Fruit fly (Drosophila melanogaster) whole organism, embryonic: Measurements from ENCODE around the gene Arv1.
A peak's percentile ranks its signal among the peaks of the same experiment; 100 is the strongest.

Experiments used
- CG10543 ChIP-seq: fragments of 200-800 bp; sonication (Bioruptor generic); optimal IDR thresholded peaks from 3 replicates; lab custom pipeline; 2017; ENCODE audit warnings: missing biosample characterization, mild to moderate bottlenecking, missing genetic modification characterization, moderate library complexity
- CG10979 ChIP-seq: fragments of 200-800 bp; sonication (Bioruptor generic); optimal IDR thresholded peaks from 2 replicates; lab custom pipeline; 2018; ENCODE audit warnings: missing biosample characterization, mild to moderate bottlenecking, missing genetic modification characterization, moderate library complexity
- CG12744 ChIP-seq: fragments of 200-800 bp; sonication (Bioruptor generic); optimal IDR thresholded peaks from 2 replicates; lab custom pipeline; 2016; ENCODE audit warnings: missing biosample characterization, missing genetic modification characterization
- CG12942 ChIP-seq: fragments of 200-800 bp; sonication (Bioruptor generic); optimal IDR thresholded peaks from 3 replicates; lab custom pipeline; 2016; ENCODE audit warnings: missing biosample characterization, missing genetic modification characterization
- CG17568 ChIP-seq: fragments of 200-800 bp; sonication (Bioruptor generic); optimal IDR thresholded peaks from 2 replicates; lab custom pipeline; 2018; ENCODE audit warnings: missing biosample characterization, mild to moderate bottlenecking, missing genetic modification characterization, moderate library complexity
- CG17612 ChIP-seq: fragments of 200-800 bp; sonication (Bioruptor generic); IDR thresholded peaks from 2 replicates; pipeline ENCODE4 v1.3.6; 2022; ENCODE audit warnings: missing biosample characterization, missing genetic modification characterization
- CG18262 ChIP-seq: fragments of 200-800 bp; optimal IDR thresholded peaks from 3 replicates; lab custom pipeline; 2019; ENCODE audit warnings: missing biosample characterization, mild to moderate bottlenecking, missing genetic modification characterization, moderate library complexity
- CG30020 ChIP-seq: fragments of 200-800 bp; optimal IDR thresholded peaks from 2 replicates; lab custom pipeline; 2019; ENCODE audit warnings: missing biosample characterization, mild to moderate bottlenecking, missing genetic modification characterization, moderate library complexity
- CG34224 ChIP-seq: fragments of 200-800 bp; sonication (Bioruptor generic); IDR thresholded peaks from 3 replicates; pipeline ENCODE4 v1.3.6; 2022; ENCODE audit warnings: missing biosample characterization, missing genetic modification characterization; ENCODE audit not compliant: partially characterized antibody
- CG4282 ChIP-seq: fragments of 200-800 bp; sonication (Bioruptor generic); optimal IDR thresholded peaks from 2 replicates; lab custom pipeline; 2016; ENCODE audit warnings: missing biosample characterization, missing genetic modification characterization
- CG4854 ChIP-seq: fragments of 200-800 bp; sonication (Bioruptor generic); optimal IDR thresholded peaks from 2 replicates; lab custom pipeline; 2016; ENCODE audit warnings: missing biosample characterization, missing genetic modification characterization, inconsistent platforms
- CG6654 ChIP-seq: fragments of 200-800 bp; sonication (Bioruptor generic); optimal IDR thresholded peaks from 2 replicates; lab custom pipeline; 2017; ENCODE audit warnings: missing biosample characterization, mild to moderate bottlenecking, missing genetic modification characterization
- CG6683 ChIP-seq: fragments of 200-800 bp; sonication (Bioruptor generic); optimal IDR thresholded peaks from 2 replicates; lab custom pipeline; 2017; ENCODE audit warnings: missing biosample characterization, mild to moderate bottlenecking, missing genetic modification characterization, missing genetic modification reagents
- CG6813 ChIP-seq: fragments of 200-800 bp; sonication (Bioruptor generic); optimal IDR thresholded peaks from 2 replicates; lab custom pipeline; 2017; ENCODE audit warnings: missing biosample characterization, missing genetic modification characterization, mild to moderate bottlenecking, moderate library complexity, missing genetic modification reagents
- CrebB ChIP-seq: fragments of 200-800 bp; sonication (Bioruptor generic); optimal IDR thresholded peaks from 3 replicates; lab custom pipeline; 2018; ENCODE audit warnings: missing biosample characterization, mild to moderate bottlenecking, missing genetic modification characterization
- Drgx ChIP-seq: fragments of 200-800 bp; sonication (Bioruptor generic); IDR thresholded peaks from 2 replicates; pipeline ENCODE4 v1.3.6; 2022; ENCODE audit warnings: missing biosample characterization, missing genetic modification characterization
- Gug ChIP-seq: fragments of 200-800 bp; sonication (Bioruptor generic); IDR thresholded peaks from 4 replicates; pipeline ENCODE4 v1.3.6; 2022; ENCODE audit warnings: missing biosample characterization, missing genetic modification characterization
- HLH3B ChIP-seq: fragments of 200-800 bp; sonication (Bioruptor generic); IDR thresholded peaks from 2 replicates; pipeline ENCODE4 v1.3.6; 2022; ENCODE audit warnings: missing biosample characterization, missing genetic modification characterization
- Hmx ChIP-seq: fragments of 200-800 bp; sonication (Bioruptor generic); optimal IDR thresholded peaks from 2 replicates; lab custom pipeline; 2016; ENCODE audit warnings: missing biosample characterization, missing genetic modification characterization
- Lpt ChIP-seq: fragments of >200 bp; optimal IDR thresholded peaks from 2 replicates; lab custom pipeline; 2018; ENCODE audit warnings: missing biosample characterization, missing genetic modification characterization
- MESR4 ChIP-seq: fragments of 200-800 bp; sonication (Bioruptor generic); optimal IDR thresholded peaks from 2 replicates; lab custom pipeline; 2018; ENCODE audit warnings: missing biosample characterization, mild to moderate bottlenecking, missing genetic modification characterization, moderate library complexity
- Med ChIP-seq: fragments of 200-800 bp; sonication (Bioruptor generic); peaks from one replicate; lab custom pipeline; 2016; ENCODE audit warnings: missing biosample characterization, missing genetic modification characterization, mild to moderate bottlenecking, inconsistent platforms, moderate library complexity
- Mrtf ChIP-seq: fragments of 200-800 bp; sonication (Bioruptor generic); IDR thresholded peaks from 3 replicates; pipeline ENCODE4 v1.3.6; 2022; ENCODE audit warnings: missing biosample characterization, missing genetic modification characterization
- Myb ChIP-seq: fragments of 200-800 bp; sonication (Bioruptor generic); optimal IDR thresholded peaks from 2 replicates; lab custom pipeline; 2016; ENCODE audit warnings: missing biosample characterization, missing genetic modification characterization
- NFAT ChIP-seq: fragments of 200-800 bp; sonication (Bioruptor generic); IDR thresholded peaks from 2 replicates; pipeline ENCODE4 v1.3.6; 2022; ENCODE audit warnings: missing biosample characterization, missing genetic modification characterization
- Nf-YB ChIP-seq: fragments of 200-800 bp; sonication (Bioruptor generic); optimal IDR thresholded peaks from 3 replicates; lab custom pipeline; 2019; ENCODE audit warnings: missing biosample characterization, mild to moderate bottlenecking, missing genetic modification characterization, moderate library complexity
- Oli ChIP-seq: fragments of 200-800 bp; sonication (Bioruptor generic); optimal IDR thresholded peaks from 2 replicates; lab custom pipeline; 2018; ENCODE audit warnings: missing biosample characterization, mild to moderate bottlenecking, missing genetic modification characterization, moderate library complexity
- Rx ChIP-seq: fragments of 200-800 bp; sonication (Bioruptor generic); IDR thresholded peaks from 2 replicates; pipeline ENCODE4 v1.3.6; 2022; ENCODE audit warnings: missing biosample characterization, missing genetic modification characterization
- Scr ChIP-seq: fragments of 200-800 bp; sonication (Bioruptor generic); IDR thresholded peaks from 2 replicates; pipeline ENCODE4 v1.3.6; 2022; ENCODE audit warnings: missing biosample characterization, missing genetic modification characterization; ENCODE audit not compliant: partially characterized antibody
- Side ChIP-seq: fragments of 200-800 bp; sonication (Bioruptor generic); optimal IDR thresholded peaks from 2 replicates; lab custom pipeline; 2016; ENCODE audit warnings: missing biosample characterization, missing genetic modification characterization
- Trl ChIP-seq, 3 experiments: fragments of >200 bp in 2 of 3; fragments of 200-800 bp in 1 of 3; sonication (Bioruptor generic) in 1 of 3; optimal IDR thresholded peaks; 2 replicates in 1 of 3; 3 replicates in 2 of 3; lab custom pipeline; 2016 to 2017; ENCODE audit warnings: missing biosample characterization in 1 of 3, missing genetic modification characterization in 1 of 3
- Xrp1 ChIP-seq: fragments of 200-800 bp; sonication (Bioruptor generic); IDR thresholded peaks from 2 replicates; pipeline ENCODE4 v1.3.6; 2022; ENCODE audit warnings: missing biosample characterization, missing genetic modification characterization
- al ChIP-seq: fragments of 200-800 bp; sonication (Bioruptor generic); IDR thresholded peaks from 2 replicates; pipeline ENCODE4 v1.3.6; 2022; ENCODE audit warnings: missing biosample characterization, missing genetic modification characterization
- btn ChIP-seq: fragments of 200-800 bp; sonication (Bioruptor generic); optimal IDR thresholded peaks from 2 replicates; lab custom pipeline; 2016; ENCODE audit warnings: missing biosample characterization, missing genetic modification characterization
- cg ChIP-seq: fragments of 200-800 bp; sonication (Bioruptor generic); optimal IDR thresholded peaks from 3 replicates; lab custom pipeline; 2019; ENCODE audit warnings: missing biosample characterization, mild to moderate bottlenecking, missing genetic modification characterization, moderate library complexity
- dm ChIP-seq: fragments of 200-800 bp; sonication (Bioruptor generic); optimal IDR thresholded peaks from 3 replicates; lab custom pipeline; 2016; ENCODE audit warnings: missing biosample characterization, missing genetic modification characterization
- dmrt99B ChIP-seq: fragments of 200-800 bp; sonication (Bioruptor generic); optimal IDR thresholded peaks from 2 replicates; lab custom pipeline; 2018; ENCODE audit warnings: missing biosample characterization, mild to moderate bottlenecking, missing genetic modification characterization, moderate library complexity
- fd64A ChIP-seq: fragments of 200-800 bp; sonication (Bioruptor generic); optimal IDR thresholded peaks from 3 replicates; lab custom pipeline; 2018; ENCODE audit warnings: missing biosample characterization, mild to moderate bottlenecking, missing genetic modification characterization
- ftz-f1 ChIP-seq: fragments of 200-800 bp; sonication (Bioruptor generic); optimal IDR thresholded peaks from 2 replicates; lab custom pipeline; 2016; ENCODE audit warnings: missing biosample characterization, missing genetic modification characterization
- lbe ChIP-seq: fragments of 200-800 bp; sonication (Bioruptor generic); optimal IDR thresholded peaks from 2 replicates; lab custom pipeline; 2016; ENCODE audit warnings: missing biosample characterization, mild to moderate bottlenecking, missing genetic modification characterization
- mld ChIP-seq: fragments of 200-800 bp; sonication (Bioruptor generic); IDR thresholded peaks from 3 replicates; pipeline ENCODE4 v1.3.6; 2022; ENCODE audit warnings: missing biosample characterization, missing genetic modification characterization; ENCODE audit not compliant: partially characterized antibody
- nmo ChIP-seq: fragments of 200-800 bp; sonication (Bioruptor generic); optimal IDR thresholded peaks from 2 replicates; lab custom pipeline; 2018; ENCODE audit warnings: missing biosample characterization, mild to moderate bottlenecking, missing genetic modification characterization, moderate library complexity
- pum ChIP-seq: fragments of 200-800 bp; sonication (Bioruptor generic); optimal IDR thresholded peaks from 2 replicates; lab custom pipeline; 2016; ENCODE audit warnings: missing biosample characterization, missing genetic modification characterization
- ranshi ChIP-seq: fragments of 200-800 bp; sonication (Bioruptor generic); IDR thresholded peaks from 2 replicates; pipeline ENCODE4 v1.3.6; 2022; ENCODE audit warnings: missing biosample characterization, missing genetic modification characterization
- slbo ChIP-seq: fragments of 200-800 bp; sonication (Bioruptor generic); IDR thresholded peaks from 2 replicates; pipeline ENCODE4 v1.3.6; 2022; ENCODE audit warnings: missing biosample characterization, missing genetic modification characterization
- sug ChIP-seq: fragments of 200-800 bp; optimal IDR thresholded peaks from 2 replicates; lab custom pipeline; 2019; ENCODE audit warnings: missing biosample characterization, mild to moderate bottlenecking, missing genetic modification characterization, moderate library complexity
- wdn ChIP-seq: fragments of 200-800 bp; sonication (Bioruptor generic); IDR thresholded peaks from 2 replicates; pipeline ENCODE4 v1.3.6; 2022; ENCODE audit warnings: missing biosample characterization, missing genetic modification characterization
- zf30C ChIP-seq: fragments of 200-800 bp; sonication (Bioruptor generic); optimal IDR thresholded peaks from 3 replicates; lab custom pipeline; 2018; ENCODE audit warnings: missing biosample characterization, mild to moderate bottlenecking, missing genetic modification characterization

The Arv1 gene

dm6 chr3L:21515823-21516715 lies 13.1 kb downstream of the Arv1 start, which contains the start of the genes SAK and Cdk12 (continued):
- TF ChIP-seq CrebB (tag; lab: Kevin White, UChicago) (peak; percentile 38), CG4282 (GFP tag; lab: Kevin White, UChicago) (no peak), fd64A (GFP tag; lab: Kevin White, UChicago) (peak; percentile 16), ranshi (peak; percentile 67; the same call in 1 of the 2 replicates), CG6654 (peak; percentile 68), CG10543 (peak; percentile 95), wdn (GFP tag; lab: Robert Waterston, UW) (peak; percentile 76), cg (GFP tag; lab: Kevin White, UChicago) (no peak), CG12744 (GFP tag; lab: Kevin White, UChicago) (no peak), CG12942 (peak; percentile 76), CG18262 (tag; lab: Kevin White, UChicago) (peak; percentile 89), al (GFP tag; lab: Robert Waterston, UW) (peak; percentile 75), CG6813 (GFP tag; lab: Kevin White, UChicago) (peak; percentile 42), Hmx (GFP tag; lab: Kevin White, UChicago) (no peak), HLH3B (GFP tag; lab: Robert Waterston, UW) (peak; percentile 66), NFAT (GFP tag; lab: Robert Waterston, UW) (peak; percentile 84), mld (GFP tag; lab: Robert Waterston, UW) (no peak), Scr (GFP tag; lab: Robert Waterston, UW) (peak; percentile 60), lbe (GFP tag; lab: Kevin White, UChicago) (peak; percentile 65), MESR4 (GFP tag; lab: Kevin White, UChicago) (peak; percentile 89), pum (GFP tag; lab: Kevin White, UChicago) (peak; percentile 60), CG17568 (GFP tag; lab: Kevin White, UChicago) (peak; percentile 48), CG17612 (peak; percentile 81), Drgx (GFP tag; lab: Robert Waterston, UW) (peak; percentile 55), Xrp1 (GFP tag; lab: Robert Waterston, UW) (peak; percentile 77), Med (GFP tag; lab: Kevin White, UChicago) (peak; percentile 86), sug (peak; percentile 87), btn (GFP tag; lab: Kevin White, UChicago) (peak; percentile 1), Nf-YB (GFP tag; lab: Kevin White, UChicago) (peak; percentile 69), slbo (GFP tag; lab: Robert Waterston, UW) (peak; percentile 92), CG30020 (tag; lab: Kevin White, UChicago) (peak; percentile 89), zf30C (GFP tag; lab: Kevin White, UChicago) (no peak), Lpt (GFP tag; lab: Kevin White, UChicago) (no peak), Gug (GFP tag; lab: Robert Waterston, UW) (peak; percentile 87), Side (GFP tag; lab: Kevin White, UChicago) (peak; percentile 20), CG4854 (GFP tag; lab: Kevin White, UChicago) (peak; percentile 21), nmo (GFP tag; lab: Kevin White, UChicago) (peak; percentile 90), Mrtf (GFP tag; lab: Robert Waterston, UW) (peak; percentile 81), Oli (tag; lab: Kevin White, UChicago) (peak; percentile 84), Myb (GFP tag; lab: Kevin White, UChicago) (peak; percentile 54), CG34224 (GFP tag; lab: Robert Waterston, UW) (peak; percentile 37; the same call in 1 of the 3 replicates), dm (GFP tag; lab: Kevin White, UChicago) (peak; percentile 68), CG6683 (peak; percentile 34), dmrt99B (peak; percentile 83), Trl (optimal IDR thresholded peaks at IDR 0.05; lab: Kevin White, UChicago) (no peak), Trl (GFP tag; optimal IDR thresholded peaks at IDR 0.05; lab: Kevin White, UChicago) (peak; percentile 49), CG10979 (tag; lab: Kevin White, UChicago) (peak; percentile 80), ftz-f1 (GFP tag; lab: Kevin White, UChicago) (no peak), Rx (GFP tag; lab: Robert Waterston, UW) (peak; percentile 80)
